Fruit fly (Drosophila melanogaster) whole organism, embryonic: ENCODE results near the gene vas.

Experiments used
- Atf6 ChIP-seq: fragments of 200-800 bp; sonication (Bioruptor generic); IDR thresholded peaks from 2 replicates; pipeline ENCODE4 v1.3.6; 2022; ENCODE audit warnings: missing biosample characterization, missing genetic modification characterization
- CG10565 ChIP-seq: fragments of 200-800 bp; sonication (Bioruptor generic); optimal IDR thresholded peaks from 3 replicates; lab custom pipeline; 2016; ENCODE audit warnings: missing biosample characterization, mild to moderate bottlenecking, missing genetic modification characterization
- CG11085 ChIP-seq: fragments of 200-800 bp; sonication (Bioruptor generic); IDR thresholded peaks from 2 replicates; pipeline ENCODE4 v1.3.6; 2022; ENCODE audit warnings: missing biosample characterization, missing genetic modification characterization
- CG11456 ChIP-seq: fragments of 200-800 bp; sonication (Bioruptor generic); IDR thresholded peaks from 3 replicates; pipeline ENCODE4 v1.3.6; 2022; ENCODE audit warnings: missing biosample characterization, missing genetic modification characterization
- CG11723 ChIP-seq: fragments of 200-800 bp; sonication (Bioruptor generic); optimal IDR thresholded peaks from 2 replicates; lab custom pipeline; 2017; ENCODE audit warnings: missing biosample characterization, mild to moderate bottlenecking, missing genetic modification characterization
- CG12155 ChIP-seq: fragments of 200-800 bp; sonication (Bioruptor generic); optimal IDR thresholded peaks from 3 replicates; lab custom pipeline; 2016; ENCODE audit warnings: missing biosample characterization, missing genetic modification characterization
- CG12942 ChIP-seq: fragments of 200-800 bp; sonication (Bioruptor generic); optimal IDR thresholded peaks from 3 replicates; lab custom pipeline; 2016; ENCODE audit warnings: missing biosample characterization, missing genetic modification characterization
- CG13775 ChIP-seq: fragments of 200-800 bp; sonication (Bioruptor generic); optimal IDR thresholded peaks from 3 replicates; lab custom pipeline; 2017; ENCODE audit warnings: missing biosample characterization, mild to moderate bottlenecking, missing genetic modification characterization
- CG14441 ChIP-seq: fragments of 200-800 bp; sonication (Bioruptor generic); IDR thresholded peaks from 2 replicates; pipeline ENCODE4 v1.3.6; 2022; ENCODE audit warnings: missing biosample characterization, missing genetic modification characterization
- CG17186 ChIP-seq: fragments of 200-800 bp; sonication (Bioruptor generic); optimal IDR thresholded peaks from 3 replicates; lab custom pipeline; 2017; ENCODE audit warnings: missing biosample characterization, missing genetic modification reagents, missing genetic modification characterization
- CG18011 ChIP-seq: fragments of 200-800 bp; sonication (Bioruptor generic); optimal IDR thresholded peaks from 2 replicates; lab custom pipeline; 2017; ENCODE audit warnings: missing biosample characterization, missing genetic modification characterization, mild to moderate bottlenecking, moderate library complexity, missing genotype
- CG18262 ChIP-seq: fragments of 200-800 bp; optimal IDR thresholded peaks from 3 replicates; lab custom pipeline; 2019; ENCODE audit warnings: missing biosample characterization, mild to moderate bottlenecking, missing genetic modification characterization, moderate library complexity
- CG18764 ChIP-seq: fragments of 200-800 bp; sonication (Bioruptor generic); optimal IDR thresholded peaks from 3 replicates; lab custom pipeline; 2016; ENCODE audit warnings: missing biosample characterization, missing genetic modification characterization
- CG2202 ChIP-seq: fragments of 200-800 bp; sonication (Bioruptor generic); optimal IDR thresholded peaks from 2 replicates; lab custom pipeline; 2018; ENCODE audit warnings: missing biosample characterization, mild to moderate bottlenecking, missing genetic modification characterization
- CG3281 ChIP-seq: fragments of 200-800 bp; sonication (Bioruptor generic); optimal IDR thresholded peaks from 3 replicates; lab custom pipeline; 2017; ENCODE audit warnings: missing biosample characterization, mild to moderate bottlenecking, missing genetic modification characterization
- CG34224 ChIP-seq: fragments of 200-800 bp; sonication (Bioruptor generic); IDR thresholded peaks from 3 replicates; pipeline ENCODE4 v1.3.6; 2022; ENCODE audit warnings: missing biosample characterization, missing genetic modification characterization; ENCODE audit not compliant: partially characterized antibody
- CG4617 ChIP-seq: fragments of 200-800 bp; sonication (Bioruptor generic); optimal IDR thresholded peaks from 3 replicates; lab custom pipeline; 2016; ENCODE audit warnings: missing biosample characterization, missing genetic modification characterization, borderline replicate concordance
- CG7786 ChIP-seq: fragments of 200-800 bp; sonication (Bioruptor generic); optimal IDR thresholded peaks from 2 replicates; lab custom pipeline; 2016; ENCODE audit warnings: missing biosample characterization, missing genetic modification characterization
- CG9876 ChIP-seq: fragments of 200-800 bp; sonication (Bioruptor generic); optimal IDR thresholded peaks from 2 replicates; lab custom pipeline; 2016; ENCODE audit warnings: missing biosample characterization, missing genetic modification characterization
- Ets65A ChIP-seq: fragments of 200-800 bp; sonication (Bioruptor generic); peaks from one replicate; lab custom pipeline; 2016; ENCODE audit warnings: missing biosample characterization, missing genetic modification characterization
- H2.0 ChIP-seq: fragments of 200-800 bp; sonication (Bioruptor generic); IDR thresholded peaks from 2 replicates; pipeline ENCODE4 v1.3.6; 2022; ENCODE audit warnings: missing biosample characterization, missing genetic modification characterization
- HLH4C ChIP-seq: fragments of 200-800 bp; sonication (Bioruptor generic); IDR thresholded peaks from 3 replicates; pipeline ENCODE4 v1.3.6; 2022; ENCODE audit warnings: missing biosample characterization, missing genetic modification characterization; ENCODE audit not compliant: partially characterized antibody
- Hmx ChIP-seq: fragments of 200-800 bp; sonication (Bioruptor generic); optimal IDR thresholded peaks from 2 replicates; lab custom pipeline; 2016; ENCODE audit warnings: missing biosample characterization, missing genetic modification characterization
- Hsf ChIP-seq: fragments of 200-800 bp; sonication (Bioruptor generic); optimal IDR thresholded peaks from 3 replicates; lab custom pipeline; 2016; ENCODE audit warnings: missing biosample characterization, missing genetic modification characterization
- Mrtf ChIP-seq: fragments of 200-800 bp; sonication (Bioruptor generic); IDR thresholded peaks from 3 replicates; pipeline ENCODE4 v1.3.6; 2022; ENCODE audit warnings: missing biosample characterization, missing genetic modification characterization
- Oli ChIP-seq: fragments of 200-800 bp; sonication (Bioruptor generic); optimal IDR thresholded peaks from 2 replicates; lab custom pipeline; 2018; ENCODE audit warnings: missing biosample characterization, mild to moderate bottlenecking, missing genetic modification characterization, moderate library complexity
- Six4 ChIP-seq: fragments of 200-800 bp; sonication (Bioruptor generic); optimal IDR thresholded peaks from 2 replicates; lab custom pipeline; 2016; ENCODE audit warnings: missing biosample characterization, missing genetic modification characterization
- TFAM ChIP-seq: fragments of 200-800 bp; sonication (Bioruptor generic); optimal IDR thresholded peaks from 2 replicates; lab custom pipeline; 2017; ENCODE audit warnings: missing biosample characterization, missing genetic modification characterization, inconsistent platforms
- Tbp ChIP-seq: fragments of >200 bp; optimal IDR thresholded peaks from 2 replicates; lab custom pipeline; 2018; ENCODE audit warnings: missing biosample characterization, missing genetic modification characterization
- ash1 ChIP-seq: fragments of 200-800 bp; sonication (Bioruptor generic); optimal IDR thresholded peaks from 2 replicates; lab custom pipeline; 2018; ENCODE audit warnings: missing biosample characterization, mild to moderate bottlenecking, missing genetic modification characterization
- chm ChIP-seq: fragments of 200-800 bp; sonication (Bioruptor generic); IDR thresholded peaks from 2 replicates; pipeline ENCODE4 v1.3.6; 2022; ENCODE audit warnings: missing biosample characterization, missing genetic modification characterization
- ci ChIP-seq: fragments of 200-800 bp; sonication (Bioruptor generic); IDR thresholded peaks from 3 replicates; pipeline ENCODE4 v1.3.6; 2022; ENCODE audit warnings: missing biosample characterization, missing genetic modification characterization
- corto ChIP-seq: fragments of 200-800 bp; sonication (Bioruptor generic); optimal IDR thresholded peaks from 2 replicates; lab custom pipeline; 2016; ENCODE audit warnings: missing biosample characterization, mild to moderate bottlenecking, missing genetic modification characterization, moderate library complexity
- croc ChIP-seq: fragments of 200-800 bp; sonication (Bioruptor generic); conservative IDR thresholded peaks from 3 replicates; pipeline ENCODE4 v1.3.6; 2022; ENCODE audit warnings: missing biosample characterization, missing genetic modification characterization
- ewg ChIP-seq: fragments of 200-800 bp; sonication (Bioruptor generic); optimal IDR thresholded peaks from 3 replicates; lab custom pipeline; 2017; ENCODE audit warnings: mild to moderate bottlenecking, missing biosample characterization, missing genetic modification reagents, missing genetic modification characterization
- eyg ChIP-seq: fragments of 200-800 bp; sonication (Bioruptor generic); optimal IDR thresholded peaks from 3 replicates; lab custom pipeline; 2016; ENCODE audit warnings: missing biosample characterization, missing genetic modification characterization
- fu2 ChIP-seq: fragments of 200-800 bp; sonication (Bioruptor generic); optimal IDR thresholded peaks from 2 replicates; lab custom pipeline; 2016; ENCODE audit warnings: missing biosample characterization, missing genetic modification characterization
- gce ChIP-seq: fragments of 200-800 bp; sonication (Bioruptor generic); IDR thresholded peaks from 3 replicates; pipeline ENCODE4 v1.3.6; 2022; ENCODE audit warnings: missing biosample characterization, missing genetic modification characterization
- gcm2 ChIP-seq: fragments of 200-800 bp; sonication (Bioruptor generic); optimal IDR thresholded peaks from 2 replicates; lab custom pipeline; 2016; ENCODE audit warnings: missing biosample characterization, missing genetic modification characterization
- grau ChIP-seq: fragments of 200-800 bp; optimal IDR thresholded peaks from 3 replicates; lab custom pipeline; 2019; ENCODE audit warnings: missing biosample characterization, mild to moderate bottlenecking, missing genetic modification characterization, moderate library complexity
- jumu ChIP-seq: fragments of 200-800 bp; sonication (Bioruptor generic); optimal IDR thresholded peaks from 3 replicates; lab custom pipeline; 2016; ENCODE audit warnings: missing biosample characterization, missing genetic modification characterization
- lab ChIP-seq: fragments of 200-800 bp; sonication (Bioruptor generic); optimal IDR thresholded peaks from 3 replicates; lab custom pipeline; 2017; ENCODE audit warnings: missing biosample characterization, missing genetic modification characterization, mild to moderate bottlenecking, moderate library complexity, missing genetic modification reagents
- sc ChIP-seq, 3 experiments: fragments of >200 bp in 2 of 3; fragments of 200-800 bp in 1 of 3; sonication (Bioruptor generic) in 1 of 3; optimal IDR thresholded peaks; 2 replicates in 2 of 3; 3 replicates in 1 of 3; lab custom pipeline; 2017; ENCODE audit warnings: mild to moderate bottlenecking in 1 of 3, missing biosample characterization in 1 of 3, missing genetic modification characterization in 1 of 3, missing genetic modification reagents in 1 of 3
- slbo ChIP-seq: fragments of 200-800 bp; sonication (Bioruptor generic); IDR thresholded peaks from 2 replicates; pipeline ENCODE4 v1.3.6; 2022; ENCODE audit warnings: missing biosample characterization, missing genetic modification characterization
- sr ChIP-seq: fragments of 200-800 bp; sonication (Bioruptor generic); IDR thresholded peaks from 3 replicates; pipeline ENCODE4 v1.3.6; 2022; ENCODE audit warnings: missing biosample characterization, missing genetic modification characterization
- sug ChIP-seq: fragments of 200-800 bp; optimal IDR thresholded peaks from 2 replicates; lab custom pipeline; 2019; ENCODE audit warnings: missing biosample characterization, mild to moderate bottlenecking, missing genetic modification characterization, moderate library complexity
- toy ChIP-seq: fragments of 200-800 bp; sonication (Bioruptor generic); IDR thresholded peaks from 2 replicates; pipeline ENCODE4 v1.3.6; 2022; ENCODE audit warnings: missing biosample characterization, missing genetic modification characterization
- unpg ChIP-seq: fragments of 200-800 bp; sonication (Bioruptor generic); optimal IDR thresholded peaks from 3 replicates; lab custom pipeline; 2018; ENCODE audit warnings: missing biosample characterization, mild to moderate bottlenecking, missing genetic modification characterization, moderate library complexity
- yki ChIP-seq: fragments of >200 bp; optimal IDR thresholded peaks from 3 replicates; lab custom pipeline; 2018

The vas gene

DNA sequence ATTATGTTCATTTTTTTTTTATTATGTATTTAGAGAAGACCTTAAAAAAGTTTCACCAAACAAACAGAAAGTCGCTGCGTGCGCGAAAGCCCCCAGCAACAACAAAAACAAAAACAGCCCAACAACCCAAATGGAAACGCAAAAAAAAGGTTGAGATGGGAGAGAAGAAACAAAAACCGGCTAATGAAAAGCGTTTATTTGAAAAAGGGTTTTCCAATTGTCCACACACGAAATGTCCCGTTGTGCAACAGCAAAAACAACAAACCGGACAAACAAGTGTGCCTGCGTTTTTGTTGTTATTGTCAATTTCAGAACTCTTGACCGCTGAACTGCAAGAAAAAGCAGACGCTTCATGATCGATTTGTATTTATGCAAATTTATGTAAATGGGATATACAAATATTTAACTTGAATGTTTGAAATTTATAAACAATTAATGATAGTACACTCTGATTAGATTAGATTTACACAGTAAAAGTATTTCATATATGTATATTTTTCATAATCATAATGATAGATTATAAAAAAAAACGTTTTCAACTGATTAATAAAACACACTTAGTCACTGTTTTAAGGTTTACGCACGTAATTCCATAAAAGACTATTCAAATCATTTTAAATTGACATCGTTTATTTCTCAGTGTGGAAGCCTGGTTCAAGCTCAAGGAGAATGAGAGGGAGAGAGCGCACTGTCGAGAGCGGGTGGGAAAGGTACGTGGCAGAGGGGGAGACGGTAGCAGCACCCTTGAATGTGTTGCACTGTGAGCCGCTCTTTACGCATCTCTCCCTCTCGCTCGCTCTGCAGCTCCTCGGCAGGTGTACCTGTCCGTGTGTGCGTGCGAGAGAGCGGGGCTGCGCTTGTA is 4.9 kb upstream of the vas start:
- TF ChIP-seq CG4617: peak; percentile 13
- peak; percentile 39; the same call in 1 of the 2 replicates for TF ChIP-seq toy
- TF ChIP-seq sug: peak; percentile 6
- TF ChIP-seq grau (tag; lab: Kevin White, UChicago): peak; percentile 68
- TF ChIP-seq unpg (GFP tag; lab: Kevin White, UChicago): peak; percentile 77
- peak; percentile 67 for TF ChIP-seq yki (lab: Kevin White, UChicago)
- TF ChIP-seq HLH4C (GFP tag; lab: Robert Waterston, UW): no peak
- TF ChIP-seq ewg (GFP tag; lab: Kevin White, UChicago): peak; percentile 52
- TF ChIP-seq H2.0 (GFP tag; lab: Robert Waterston, UW): peak; percentile 59; the same call in 1 of the 2 replicates
- TF ChIP-seq CG18011 (GFP tag; lab: Kevin White, UChicago): no peak
- TF ChIP-seq CG34224: no peak
- no peak for TF ChIP-seq jumu (GFP tag; lab: Kevin White, UChicago)
- no peak for TF ChIP-seq CG17186 (GFP tag; lab: Kevin White, UChicago)
- TF ChIP-seq CG18764: peak; percentile 44
- TF ChIP-seq CG7786 (GFP tag; lab: Kevin White, UChicago): no peak
- 0 out of 3 replicates have a peak, but pooled peaks have one; percentile 29 for TF ChIP-seq gce (GFP tag; lab: Robert Waterston, UW)
- TF ChIP-seq gcm2 (GFP tag; lab: Kevin White, UChicago): peak; percentile 22
- TF ChIP-seq sr (GFP tag; lab: Robert Waterston, UW): no peak; the same call in 2 of the 3 replicates
- TF ChIP-seq croc (GFP tag; lab: Robert Waterston, UW): peak; percentile 72
- peak; percentile 72 for TF ChIP-seq lab (GFP tag; lab: Kevin White, UChicago)
- no peak for TF ChIP-seq Tbp (GFP tag; lab: Kevin White, UChicago)
- TF ChIP-seq eyg (GFP tag; lab: Kevin White, UChicago): no peak
- TF ChIP-seq CG13775: peak; percentile 75
- peak; percentile 69 for TF ChIP-seq CG12942 (GFP tag; lab: Kevin White, UChicago)
- peak; percentile 56 for TF ChIP-seq CG3281 (GFP tag; lab: Kevin White, UChicago)
- no peak for TF ChIP-seq fu2 (GFP tag; lab: Kevin White, UChicago)
- no peak for TF ChIP-seq CG9876 (GFP tag; lab: Kevin White, UChicago)
- TF ChIP-seq Hsf (GFP tag; lab: Kevin White, UChicago): peak; percentile 46
- peak; percentile 82 for TF ChIP-seq Six4
- no peak for TF ChIP-seq CG11456 (GFP tag; lab: Robert Waterston, UW)
- TF ChIP-seq ash1 (GFP tag; lab: Kevin White, UChicago): no peak
- peak; percentile 89 for TF ChIP-seq Ets65A
- no peak for TF ChIP-seq CG10565
- TF ChIP-seq Oli (tag; lab: Kevin White, UChicago): peak; percentile 74
- peak; percentile 68 for TF ChIP-seq CG11723
- TF ChIP-seq ci (GFP tag; lab: Robert Waterston, UW): peak; percentile 83
- TF ChIP-seq CG12155 (GFP tag; lab: Kevin White, UChicago): peak; percentile 41
- peak; percentile 67 for TF ChIP-seq corto
- peak; percentile 38 for TF ChIP-seq chm (GFP tag; lab: Robert Waterston, UW)
- TF ChIP-seq CG14441 (GFP tag; lab: Robert Waterston, UW): no peak
- TF ChIP-seq slbo (GFP tag; lab: Robert Waterston, UW): peak; percentile 61
- TF ChIP-seq TFAM (GFP tag; lab: Kevin White, UChicago): peak; percentile 11
- peak; percentile 68; the same call in 2 of the 3 replicates for TF ChIP-seq Mrtf
- TF ChIP-seq CG11085: no peak
- no peak for TF ChIP-seq Hmx (GFP tag; lab: Kevin White, UChicago)
- TF ChIP-seq CG2202 (tag; lab: Kevin White, UChicago): peak; percentile 43
- peak; percentile 92 for TF ChIP-seq CG18262 (tag; lab: Kevin White, UChicago)
- no peak for TF ChIP-seq sc (optimal IDR thresholded peaks at IDR 0.05; lab: Kevin White, UChicago)
- TF ChIP-seq sc (GFP tag; optimal IDR thresholded peaks at IDR 0.05; lab: Kevin White, UChicago): peak; percentile 62
- TF ChIP-seq Atf6: peak; percentile 49; the same call in 1 of the 2 replicates
